Fruit fly (Drosophila melanogaster) whole organism, wandering third instar larva: ENCODE data around the gene Aprt.

Source experiments
- Abd-B ChIP-seq: fragments of >200 bp; optimal IDR thresholded peaks from 2 replicates; lab custom pipeline; 2017; ENCODE audit warnings: missing biosample characterization, missing genetic modification characterization
- Hnf4 ChIP-seq: fragments of 200-800 bp; sonication (Bioruptor generic); optimal IDR thresholded peaks from 2 replicates; lab custom pipeline; 2016; ENCODE audit warnings: missing biosample characterization, mild to moderate bottlenecking, missing genetic modification characterization
- Hr78 ChIP-seq: fragments of >200 bp; optimal IDR thresholded peaks from 2 replicates; lab custom pipeline; 2017; ENCODE audit warnings: missing biosample characterization, missing genetic modification characterization
- Myc ChIP-seq: fragments of >200 bp; optimal IDR thresholded peaks from 2 replicates; lab custom pipeline; 2017
- OdsH ChIP-seq: fragments of 200-800 bp; sonication (Bioruptor generic); optimal IDR thresholded peaks from 2 replicates; lab custom pipeline; 2016; ENCODE audit warnings: missing biosample characterization, mild to moderate bottlenecking, missing genetic modification characterization
- Vsx2 ChIP-seq: fragments of 200-300, 225-300 bp; sonication (Bioruptor generic); optimal IDR thresholded peaks from 2 replicates; lab custom pipeline; 2018; ENCODE audit warnings: missing biosample characterization, missing genetic modification characterization; ENCODE audit not compliant: partially characterized antibody
- dsf ChIP-seq: sonication (Bioruptor generic); optimal IDR thresholded peaks from 2 replicates; lab custom pipeline; 2016; ENCODE audit warnings: missing biosample characterization, missing genetic modification characterization, borderline replicate concordance
- lola ChIP-seq: fragments of >200 bp; optimal IDR thresholded peaks from 2 replicates; lab custom pipeline; 2017; ENCODE audit warnings: missing biosample characterization, missing genetic modification characterization
- pan ChIP-seq: fragments of >200 bp; optimal IDR thresholded peaks from 2 replicates; lab custom pipeline; 2017
- psq ChIP-seq: fragments of 200-800 bp; sonication (Bioruptor generic); optimal IDR thresholded peaks from 3 replicates; lab custom pipeline; 2017; ENCODE audit warnings: missing biosample characterization, mild to moderate bottlenecking, missing genetic modification characterization, moderate library complexity
- usp ChIP-seq: fragments of >200 bp; optimal IDR thresholded peaks from 2 replicates; lab custom pipeline; 2017; ENCODE audit warnings: missing biosample characterization, missing genetic modification characterization

dm6 chr3L:1886125-1886544, 1.3 kb upstream of the Aprt start:
- TF ChIP-seq lola (GFP tag; lab: Kevin White, UChicago): no peak
- no peak for TF ChIP-seq Vsx2 (GFP tag; lab: Kevin White, UChicago)
- no peak for TF ChIP-seq Hr78
- no peak for TF ChIP-seq pan (lab: Kevin White, UChicago)
- peak; percentile 74 for TF ChIP-seq Hnf4
- peak; percentile 52 for TF ChIP-seq dsf
- TF ChIP-seq usp (GFP tag; lab: Kevin White, UChicago): no peak
- TF ChIP-seq Abd-B (GFP tag; lab: Kevin White, UChicago): no peak
- TF ChIP-seq OdsH (GFP tag; lab: Kevin White, UChicago): peak; percentile 85
- peak; percentile 80 for TF ChIP-seq psq (GFP tag; lab: Kevin White, UChicago)
- no peak for TF ChIP-seq Myc (lab: Kevin White, UChicago)
